Worm (Caenorhabditis elegans) whole organism, midembryonic: ENCODE results near the gene H28G03.2.

Source experiments
- flt-1 ChIP-seq: fragments of 200-800 bp; sonication (Bioruptor generic); IDR thresholded peaks from 2 replicates; pipeline ENCODE4 v1.3.6; 2022; ENCODE audit warnings: missing genetic modification characterization, missing compliant biosample characterization
- ref-1 ChIP-seq: fragments of 200-800 bp; sonication (Bioruptor generic); conservative IDR thresholded peaks from 2 replicates; pipeline ENCODE4 v1.3.6; 2022; ENCODE audit warnings: missing genetic modification reagents, missing genetic modification characterization, missing compliant biosample characterization

- TF ChIP-seq flt-1 (GFP tag; lab: Robert Waterston, UW) (no peak), ref-1 (GFP tag; lab: Robert Waterston, UW) (no peak)
These were observed 3.2 kb upstream of the H28G03.2 start for ce11 chrX:5202399-5202798.
